Fruit fly (Drosophila melanogaster): ENCODE results near the gene CG12289.
A peak's percentile ranks its signal among the peaks of the same experiment; 100 is the strongest.

DNA sequence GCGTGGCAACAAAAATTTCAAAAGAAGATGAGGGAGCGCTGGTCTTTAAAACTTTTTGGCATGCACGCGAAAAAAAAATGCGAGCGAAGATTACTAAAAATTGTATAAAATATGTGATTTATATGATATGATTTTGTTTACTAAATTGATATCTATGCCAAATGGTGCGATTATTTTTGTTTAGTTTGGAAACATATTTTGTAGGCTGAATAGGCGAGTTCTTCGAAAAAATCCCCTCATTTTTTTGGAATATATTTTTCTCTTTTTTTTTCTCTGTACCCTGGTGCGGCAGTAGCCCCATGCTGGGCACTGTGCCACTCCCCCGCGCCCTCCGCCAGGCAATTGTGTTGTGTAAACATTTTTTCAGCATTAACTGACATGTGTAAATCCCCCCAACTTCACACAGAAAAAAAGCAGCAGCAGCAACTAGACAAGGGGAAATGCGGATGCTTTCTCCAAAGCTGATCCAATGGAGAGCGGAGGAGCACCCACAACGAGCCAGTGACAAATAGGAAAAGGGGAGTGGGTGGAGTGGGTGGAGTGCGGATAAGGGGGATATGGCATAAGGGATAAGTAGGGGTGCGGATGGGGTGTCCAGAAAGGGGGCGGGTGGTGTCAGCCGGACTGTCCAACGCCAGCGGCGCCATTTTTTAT is 27.8 kb upstream of the CG12289 start:
- TF ChIP-seq dac (GFP tag; optimal IDR thresholded peaks at IDR 0.05) (no peak), vri (GFP tag; optimal IDR thresholded peaks at IDR 0.05) (no peak), Sox14 (GFP tag; optimal IDR thresholded peaks at IDR 0.05) (no peak), Lpt (GFP tag; optimal IDR thresholded peaks at IDR 0.05) (no peak), CG15336 (GFP tag; IDR thresholded peaks at IDR 0.05) (peak; percentile 53), acj6 (GFP tag; optimal IDR thresholded peaks at IDR 0.05) (peak; percentile 42)

Measured in whole organism, prepupa.